Fruit fly (Drosophila melanogaster) whole organism, pupa: ENCODE results near the gene CG31183.

Experiments
- CG10348 ChIP-seq: fragments of 200-800 bp; sonication (Bioruptor generic); IDR thresholded peaks from 2 replicates; pipeline ENCODE4 v1.3.6; 2022; ENCODE audit warnings: missing biosample characterization, missing genetic modification characterization
- CG12605 ChIP-seq: fragments of 200-800 bp; sonication (Bioruptor generic); IDR thresholded peaks from 2 replicates; pipeline ENCODE4 v1.3.6; 2022; ENCODE audit warnings: missing biosample characterization, missing genetic modification characterization
- CG13204 ChIP-seq: fragments of 200-800 bp; sonication (Bioruptor generic); optimal IDR thresholded peaks from 2 replicates; lab custom pipeline; 2018; ENCODE audit warnings: missing biosample characterization, mild to moderate bottlenecking, missing genetic modification characterization, moderate library complexity
- CG14655 ChIP-seq: fragments of 200-800 bp; sonication (Bioruptor generic); optimal IDR thresholded peaks from 3 replicates; lab custom pipeline; 2017; ENCODE audit warnings: mild to moderate bottlenecking, missing biosample characterization, missing genetic modification reagents, missing genetic modification characterization
- CG15710 ChIP-seq: fragments of 200-800 bp; sonication (Bioruptor generic); optimal IDR thresholded peaks from 2 replicates; lab custom pipeline; 2018; ENCODE audit warnings: missing biosample characterization, mild to moderate bottlenecking, missing genetic modification characterization, moderate library complexity
- CG17806 ChIP-seq: fragments of 200-800 bp; sonication (Bioruptor generic); optimal IDR thresholded peaks from 2 replicates; lab custom pipeline; 2018; ENCODE audit warnings: missing biosample characterization, mild to moderate bottlenecking, missing genetic modification characterization, moderate library complexity
- CG32121 ChIP-seq: fragments of 200-800 bp; sonication (Bioruptor generic); IDR thresholded peaks from 2 replicates; pipeline ENCODE4 v1.3.6; 2022; ENCODE audit warnings: missing biosample characterization, missing genetic modification characterization
- CG34367 ChIP-seq: fragments of 200-800 bp; sonication (Bioruptor generic); optimal IDR thresholded peaks from 2 replicates; lab custom pipeline; 2018; ENCODE audit warnings: missing biosample characterization, mild to moderate bottlenecking, missing genetic modification characterization
- CG4496 ChIP-seq: fragments of 200-800 bp; sonication (Bioruptor generic); IDR thresholded peaks from 3 replicates; pipeline ENCODE4 v1.3.6; 2022; ENCODE audit warnings: missing biosample characterization, missing genetic modification characterization
- CG8159 ChIP-seq: fragments of 200-800 bp; sonication (Bioruptor generic); optimal IDR thresholded peaks from 3 replicates; lab custom pipeline; 2018; ENCODE audit warnings: missing biosample characterization, mild to moderate bottlenecking, missing genetic modification characterization, moderate library complexity
- CG8301 ChIP-seq: fragments of 200-800 bp; sonication (Bioruptor generic); optimal IDR thresholded peaks from 2 replicates; lab custom pipeline; 2018; ENCODE audit warnings: missing biosample characterization, mild to moderate bottlenecking, missing genetic modification characterization
- CG9948 ChIP-seq: fragments of 200-800 bp; sonication (Bioruptor generic); optimal IDR thresholded peaks from 2 replicates; lab custom pipeline; 2018; ENCODE audit warnings: missing biosample characterization, mild to moderate bottlenecking, missing genetic modification characterization, moderate library complexity
- D1 ChIP-seq: fragments of 200-800 bp; sonication (Bioruptor generic); optimal IDR thresholded peaks from 2 replicates; lab custom pipeline; 2018; ENCODE audit warnings: missing biosample characterization, mild to moderate bottlenecking, missing genetic modification characterization, moderate library complexity
- EcR ChIP-seq: fragments of 200-800 bp; sonication (Bioruptor generic); optimal IDR thresholded peaks from 3 replicates; lab custom pipeline; 2019; ENCODE audit warnings: missing biosample characterization, missing genetic modification characterization, mild to moderate bottlenecking, moderate library complexity, missing genetic modification reagents
- Ets98B ChIP-seq: fragments of 200-800 bp; sonication (Bioruptor generic); IDR thresholded peaks from 2 replicates; pipeline ENCODE4 v1.3.6; 2022; ENCODE audit warnings: missing biosample characterization, missing genetic modification characterization
- Pif1A ChIP-seq: fragments of 200-800 bp; sonication (Bioruptor generic); optimal IDR thresholded peaks from 3 replicates; lab custom pipeline; 2016; ENCODE audit warnings: missing biosample characterization, missing genetic modification characterization
- Pif1B ChIP-seq: fragments of 200-800 bp; sonication (Bioruptor generic); optimal IDR thresholded peaks from 3 replicates; lab custom pipeline; 2016; ENCODE audit warnings: missing biosample characterization, missing genetic modification characterization
- Snoo ChIP-seq: fragments of 200-800 bp; sonication (Bioruptor generic); optimal IDR thresholded peaks from 3 replicates; lab custom pipeline; 2017; ENCODE audit warnings: missing biosample characterization, mild to moderate bottlenecking, missing genetic modification characterization, inconsistent platforms
- fd96Ca ChIP-seq: fragments of 200-800 bp; sonication (Bioruptor generic); IDR thresholded peaks from 3 replicates; pipeline ENCODE4 v1.3.6; 2022; ENCODE audit warnings: missing biosample characterization, missing genetic modification characterization
- gl ChIP-seq: fragments of 200-800 bp; sonication (Bioruptor generic); optimal IDR thresholded peaks from 2 replicates; lab custom pipeline; 2018; ENCODE audit warnings: missing biosample characterization, mild to moderate bottlenecking, missing genetic modification characterization
- rn ChIP-seq: fragments of 200-800 bp; sonication (Bioruptor generic); IDR thresholded peaks from 2 replicates; pipeline ENCODE4 v1.3.6; 2022; ENCODE audit warnings: missing biosample characterization, missing genetic modification characterization

CG31183 gene

dm6 chr3R:15901097-15901709 is 25.5 kb upstream of the CG31183 start:
- TF ChIP-seq CG10348 (GFP tag; lab: Robert Waterston, UW) = peak; percentile 62; the same call in 1 of the 2 replicates
- peak; percentile 86 for TF ChIP-seq CG32121 (GFP tag; lab: Robert Waterston, UW)
- peak; percentile 89 for TF ChIP-seq CG12605
- peak; percentile 95 for TF ChIP-seq fd96Ca (GFP tag; lab: Robert Waterston, UW)
- TF ChIP-seq Ets98B (GFP tag; lab: Robert Waterston, UW) = peak; percentile 92
- 0 out of 2 replicates have a peak, but pooled peaks have one; percentile 36 for TF ChIP-seq rn (GFP tag; lab: Robert Waterston, UW)
- peak; percentile 91 for TF ChIP-seq CG4496
- TF ChIP-seq, all 21 proteins: peak for 7; not testable (repeated sequence) for 14

- peak; percentile 63 for TF ChIP-seq CG14655 (GFP tag; lab: Kevin White, UChicago)
- peak; percentile 77 for TF ChIP-seq CG9948
- TF ChIP-seq CG17806 = peak; percentile 73
- TF ChIP-seq CG13204 (GFP tag; lab: Kevin White, UChicago) = no peak
- TF ChIP-seq CG4496 = peak; percentile 61; the same call in 1 of the 3 replicates
- no peak for TF ChIP-seq CG10348 (GFP tag; lab: Robert Waterston, UW)
- TF ChIP-seq Snoo (tag; lab: Kevin White, UChicago) = peak; percentile 42
- TF ChIP-seq CG8301 (tag; lab: Kevin White, UChicago) = peak; percentile 62
- TF ChIP-seq CG32121 (GFP tag; lab: Robert Waterston, UW) = no peak
- peak; percentile 69 for TF ChIP-seq fd96Ca (GFP tag; lab: Robert Waterston, UW)
- TF ChIP-seq D1 (tag; lab: Kevin White, UChicago) = no peak
- TF ChIP-seq rn (GFP tag; lab: Robert Waterston, UW) = no peak
- TF ChIP-seq CG12605 = peak; percentile 57; the same call in 1 of the 2 replicates
- TF ChIP-seq Pif1B (GFP tag; lab: Kevin White, UChicago) = peak; percentile 64
- TF ChIP-seq CG8159 (tag; lab: Kevin White, UChicago) = peak; percentile 77
- peak; percentile 70 for TF ChIP-seq Pif1A (GFP tag; lab: Kevin White, UChicago)
- TF ChIP-seq CG34367 (tag; lab: Kevin White, UChicago) = peak; percentile 74
- peak; percentile 54 for TF ChIP-seq gl
- TF ChIP-seq Ets98B (GFP tag; lab: Robert Waterston, UW) = peak; percentile 51; the same call in 1 of the 2 replicates
- TF ChIP-seq EcR (GFP tag; lab: Kevin White, UChicago) = no peak
- peak; percentile 78 for TF ChIP-seq CG15710 (tag; lab: Kevin White, UChicago)
Measured at dm6 chr3R:15899650-15900049, 23.9 kb upstream of the CG31183 start.

- peak; percentile 15 for TF ChIP-seq CG8159 (tag; lab: Kevin White, UChicago)
- peak; percentile 34 for TF ChIP-seq CG14655 (GFP tag; lab: Kevin White, UChicago)
- no peak for TF ChIP-seq Ets98B (GFP tag; lab: Robert Waterston, UW)
- TF ChIP-seq D1 (tag; lab: Kevin White, UChicago) = no peak
- TF ChIP-seq CG8301 (tag; lab: Kevin White, UChicago) = peak; percentile 21
- TF ChIP-seq, all 21 proteins: peak for 3
Measured at dm6 chr3R:15898302-15898701, 22.6 kb upstream of the CG31183 start.

dm6 chr3R:15895978-15896377 is 20.2 kb upstream of the CG31183 start, which contains the start of gene CG14877:
Gene CG14877 (minus strand): TSS chr3R:15896078.
- no peak for TF ChIP-seq CG32121 (GFP tag; lab: Robert Waterston, UW)
- no peak for TF ChIP-seq Pif1B (GFP tag; lab: Kevin White, UChicago)
- no peak for TF ChIP-seq rn (GFP tag; lab: Robert Waterston, UW)
- no peak for TF ChIP-seq CG4496
- no peak for TF ChIP-seq EcR (GFP tag; lab: Kevin White, UChicago)
- no peak for TF ChIP-seq CG10348 (GFP tag; lab: Robert Waterston, UW)
- no peak for TF ChIP-seq CG8159 (tag; lab: Kevin White, UChicago)
- no peak for TF ChIP-seq CG17806
- TF ChIP-seq CG15710 (tag; lab: Kevin White, UChicago) = no peak
- no peak for TF ChIP-seq gl
- TF ChIP-seq CG8301 (tag; lab: Kevin White, UChicago) = no peak
- no peak for TF ChIP-seq D1 (tag; lab: Kevin White, UChicago)
- no peak for TF ChIP-seq CG12605
- TF ChIP-seq CG34367 (tag; lab: Kevin White, UChicago) = no peak
- TF ChIP-seq CG14655 (GFP tag; lab: Kevin White, UChicago) = no peak

dm6 chr3R:15891188-15891820 is 15.6 kb upstream of the CG31183 start:
- no peak for TF ChIP-seq CG4496
- TF ChIP-seq Snoo (tag; lab: Kevin White, UChicago) = no peak
- no peak for TF ChIP-seq rn (GFP tag; lab: Robert Waterston, UW)
- no peak for TF ChIP-seq EcR (GFP tag; lab: Kevin White, UChicago)
- TF ChIP-seq CG13204 (GFP tag; lab: Kevin White, UChicago) = no peak
- no peak for TF ChIP-seq CG9948

- TF ChIP-seq CG8159 (tag; lab: Kevin White, UChicago) (no peak), Ets98B (GFP tag; lab: Robert Waterston, UW) (no peak), Snoo (tag; lab: Kevin White, UChicago) (no peak), Pif1B (GFP tag; lab: Kevin White, UChicago) (no peak), EcR (GFP tag; lab: Kevin White, UChicago) (no peak), CG15710 (tag; lab: Kevin White, UChicago) (no peak), CG8301 (tag; lab: Kevin White, UChicago) (no peak), CG9948 (no peak), fd96Ca (GFP tag; lab: Robert Waterston, UW) (no peak), CG10348 (GFP tag; lab: Robert Waterston, UW) (no peak), D1 (tag; lab: Kevin White, UChicago) (no peak), CG14655 (GFP tag; lab: Kevin White, UChicago) (no peak), gl (no peak)
Measured at dm6 chr3R:15872829-15873440, 2.8 kb downstream of the CG31183 start.
